Fruit fly (Drosophila melanogaster) whole organism, embryonic: Measurements from ENCODE around the gene Vha14-2.

Source experiments
- Abd-B ChIP-seq: fragments of 200-800 bp; sonication (Bioruptor generic); optimal IDR thresholded peaks from 2 replicates; lab custom pipeline; 2018; ENCODE audit warnings: missing biosample characterization, mild to moderate bottlenecking, missing genetic modification characterization, moderate library complexity
- CG10321 ChIP-seq: fragments of 200-800 bp; sonication (Bioruptor generic); IDR thresholded peaks from 2 replicates; pipeline ENCODE4 v1.3.6; 2022; ENCODE audit warnings: missing biosample characterization, missing genetic modification characterization
- CG11696 ChIP-seq: fragments of 200-800 bp; sonication (Bioruptor generic); IDR thresholded peaks from 2 replicates; pipeline ENCODE4 v1.3.6; 2022; ENCODE audit warnings: missing biosample characterization, missing genetic modification characterization
- CG12104 ChIP-seq: fragments of 200-800 bp; sonication (Bioruptor generic); optimal IDR thresholded peaks from 3 replicates; lab custom pipeline; 2016; ENCODE audit warnings: missing biosample characterization, missing genetic modification characterization
- CG12155 ChIP-seq: fragments of 200-800 bp; sonication (Bioruptor generic); optimal IDR thresholded peaks from 3 replicates; lab custom pipeline; 2016; ENCODE audit warnings: missing biosample characterization, missing genetic modification characterization
- CG12219 ChIP-seq: fragments of 200-800 bp; sonication (Bioruptor generic); optimal IDR thresholded peaks from 3 replicates; lab custom pipeline; 2018; ENCODE audit warnings: missing biosample characterization, mild to moderate bottlenecking, missing genetic modification characterization
- CG12391 ChIP-seq: fragments of 200-800 bp; sonication (Bioruptor generic); optimal IDR thresholded peaks from 3 replicates; lab custom pipeline; 2018; ENCODE audit warnings: missing biosample characterization, mild to moderate bottlenecking, missing genetic modification characterization, moderate library complexity
- CG12769 ChIP-seq: fragments of 200-800 bp; sonication (Bioruptor generic); optimal IDR thresholded peaks from 2 replicates; lab custom pipeline; 2019; ENCODE audit warnings: missing biosample characterization, mild to moderate bottlenecking, missing genetic modification characterization, moderate library complexity
- CG12942 ChIP-seq: fragments of 200-800 bp; sonication (Bioruptor generic); optimal IDR thresholded peaks from 3 replicates; lab custom pipeline; 2016; ENCODE audit warnings: missing biosample characterization, missing genetic modification characterization
- CG13424 ChIP-seq: fragments of 200-800 bp; sonication (Bioruptor generic); optimal IDR thresholded peaks from 2 replicates; lab custom pipeline; 2019; ENCODE audit warnings: missing biosample characterization, mild to moderate bottlenecking, missing genetic modification characterization, moderate library complexity
- CG13894 ChIP-seq: fragments of 200-800 bp; sonication (Bioruptor generic); optimal IDR thresholded peaks from 3 replicates; lab custom pipeline; 2018; ENCODE audit warnings: missing biosample characterization, mild to moderate bottlenecking, missing genetic modification characterization, moderate library complexity
- CG15073 ChIP-seq: fragments of 200-800 bp; sonication (Bioruptor generic); optimal IDR thresholded peaks from 2 replicates; lab custom pipeline; 2016; ENCODE audit warnings: missing biosample characterization, missing genetic modification characterization
- CG1529 ChIP-seq: fragments of 200-800 bp; sonication (Bioruptor generic); optimal IDR thresholded peaks from 3 replicates; lab custom pipeline; 2018; ENCODE audit warnings: missing biosample characterization, missing genetic modification characterization
- CG16779 ChIP-seq: fragments of 200-800 bp; sonication (Bioruptor generic); IDR thresholded peaks from 2 replicates; pipeline ENCODE4 v1.3.6; 2022; ENCODE audit warnings: missing biosample characterization, missing genetic modification characterization
- CG18262 ChIP-seq: fragments of 200-800 bp; optimal IDR thresholded peaks from 3 replicates; lab custom pipeline; 2019; ENCODE audit warnings: missing biosample characterization, mild to moderate bottlenecking, missing genetic modification characterization, moderate library complexity
- CG3163 ChIP-seq: fragments of 200-800 bp; sonication (Bioruptor generic); optimal IDR thresholded peaks from 3 replicates; lab custom pipeline; 2016; ENCODE audit warnings: missing biosample characterization, missing genetic modification characterization
- CG4282 ChIP-seq: fragments of 200-800 bp; sonication (Bioruptor generic); optimal IDR thresholded peaks from 2 replicates; lab custom pipeline; 2016; ENCODE audit warnings: missing biosample characterization, missing genetic modification characterization
- CG4328 ChIP-seq: fragments of 200-800 bp; sonication (Bioruptor generic); optimal IDR thresholded peaks from 3 replicates; lab custom pipeline; 2017; ENCODE audit warnings: missing biosample characterization, missing genetic modification reagents, missing genetic modification characterization
- CG6854 ChIP-seq: fragments of 200-800 bp; sonication (Bioruptor generic); optimal IDR thresholded peaks from 3 replicates; lab custom pipeline; 2017; ENCODE audit warnings: missing biosample characterization, mild to moderate bottlenecking, missing genetic modification characterization
- CG7745 ChIP-seq: fragments of 200-800 bp; sonication (Bioruptor generic); optimal IDR thresholded peaks from 2 replicates; lab custom pipeline; 2018; ENCODE audit warnings: missing biosample characterization, mild to moderate bottlenecking, missing genetic modification characterization, moderate library complexity
- CG7928 ChIP-seq: fragments of 200-800 bp; sonication (Bioruptor generic); optimal IDR thresholded peaks from 2 replicates; lab custom pipeline; 2017; ENCODE audit warnings: missing biosample characterization, mild to moderate bottlenecking, missing genetic modification characterization
- Chrac-16 ChIP-seq: fragments of 200-800 bp; sonication (Bioruptor generic); optimal IDR thresholded peaks from 3 replicates; lab custom pipeline; 2016; ENCODE audit warnings: missing biosample characterization, missing genetic modification characterization
- Gug ChIP-seq: fragments of 200-800 bp; sonication (Bioruptor generic); IDR thresholded peaks from 4 replicates; pipeline ENCODE4 v1.3.6; 2022; ENCODE audit warnings: missing biosample characterization, missing genetic modification characterization
- HmgD ChIP-seq: fragments of 200-800 bp; sonication (Bioruptor generic); optimal IDR thresholded peaks from 3 replicates; lab custom pipeline; 2016; ENCODE audit warnings: missing biosample characterization, missing genetic modification characterization
- Hmx ChIP-seq: fragments of 200-800 bp; sonication (Bioruptor generic); optimal IDR thresholded peaks from 2 replicates; lab custom pipeline; 2016; ENCODE audit warnings: missing biosample characterization, missing genetic modification characterization
- Hr3 ChIP-seq: fragments of 200-800 bp; sonication (Bioruptor generic); optimal IDR thresholded peaks from 3 replicates; lab custom pipeline; 2016; ENCODE audit warnings: missing biosample characterization, missing genetic modification characterization
- Hr51 ChIP-seq, 2 experiments: fragments of 200-800 bp; sonication (Bioruptor generic); optimal IDR thresholded peaks; 2 replicates in 1 of 2; 3 replicates in 1 of 2; lab custom pipeline; 2016 to 2018; ENCODE audit warnings: missing biosample characterization in 2 of 2, missing genetic modification characterization in 2 of 2, mild to moderate bottlenecking in 1 of 2, moderate library complexity in 1 of 2
- Hsf ChIP-seq: fragments of 200-800 bp; sonication (Bioruptor generic); optimal IDR thresholded peaks from 3 replicates; lab custom pipeline; 2016; ENCODE audit warnings: missing biosample characterization, missing genetic modification characterization
- Mad ChIP-seq: fragments of 200-800 bp; sonication (Bioruptor generic); optimal IDR thresholded peaks from 2 replicates; lab custom pipeline; 2016; ENCODE audit warnings: missing biosample characterization, missing genetic modification characterization
- NFAT ChIP-seq: fragments of 200-800 bp; sonication (Bioruptor generic); IDR thresholded peaks from 2 replicates; pipeline ENCODE4 v1.3.6; 2022; ENCODE audit warnings: missing biosample characterization, missing genetic modification characterization
- Scr ChIP-seq: fragments of 200-800 bp; sonication (Bioruptor generic); IDR thresholded peaks from 2 replicates; pipeline ENCODE4 v1.3.6; 2022; ENCODE audit warnings: missing biosample characterization, missing genetic modification characterization; ENCODE audit not compliant: partially characterized antibody
- Tbp ChIP-seq: fragments of >200 bp; optimal IDR thresholded peaks from 2 replicates; lab custom pipeline; 2018; ENCODE audit warnings: missing biosample characterization, missing genetic modification characterization
- Xbp1 ChIP-seq: fragments of 200-800 bp; sonication (Bioruptor generic); optimal IDR thresholded peaks from 3 replicates; lab custom pipeline; 2016; ENCODE audit warnings: missing biosample characterization, mild to moderate bottlenecking, missing genetic modification characterization
- br ChIP-seq: fragments of >200 bp; optimal IDR thresholded peaks from 2 replicates; lab custom pipeline; 2017
- chif ChIP-seq, 2 experiments: fragments of 200-800 bp; sonication (Bioruptor generic); optimal IDR thresholded peaks; 3 replicates each; lab custom pipeline; 2016; ENCODE audit warnings: missing biosample characterization in 2 of 2, missing genetic modification characterization in 2 of 2
- disco-r ChIP-seq: fragments of 200-800 bp; sonication (Bioruptor generic); optimal IDR thresholded peaks from 2 replicates; lab custom pipeline; 2016; ENCODE audit warnings: missing biosample characterization, missing genetic modification characterization
- esg ChIP-seq: fragments of 200-800 bp; sonication (Bioruptor generic); conservative IDR thresholded peaks from 2 replicates; pipeline ENCODE4 v1.3.6; 2022; ENCODE audit warnings: missing biosample characterization, missing genetic modification characterization
- ewg ChIP-seq: fragments of 200-800 bp; sonication (Bioruptor generic); optimal IDR thresholded peaks from 3 replicates; lab custom pipeline; 2017; ENCODE audit warnings: mild to moderate bottlenecking, missing biosample characterization, missing genetic modification reagents, missing genetic modification characterization
- fd102C ChIP-seq: fragments of 200-800 bp; sonication (Bioruptor generic); optimal IDR thresholded peaks from 2 replicates; lab custom pipeline; 2018; ENCODE audit warnings: missing biosample characterization, mild to moderate bottlenecking, missing genetic modification characterization, moderate library complexity
- fu2 ChIP-seq: fragments of 200-800 bp; sonication (Bioruptor generic); optimal IDR thresholded peaks from 2 replicates; lab custom pipeline; 2016; ENCODE audit warnings: missing biosample characterization, missing genetic modification characterization
- ham ChIP-seq: fragments of 200-800 bp; sonication (Bioruptor generic); IDR thresholded peaks from 2 replicates; pipeline ENCODE4 v1.3.6; 2022; ENCODE audit warnings: missing biosample characterization, missing genetic modification characterization
- ken ChIP-seq: fragments of 200-800 bp; sonication (Bioruptor generic); IDR thresholded peaks from 3 replicates; pipeline ENCODE4 v1.3.6; 2022; ENCODE audit warnings: missing biosample characterization, missing genetic modification characterization
- lilli ChIP-seq: fragments of 200-800 bp; sonication (Bioruptor generic); optimal IDR thresholded peaks from 3 replicates; lab custom pipeline; 2016; ENCODE audit warnings: missing biosample characterization, missing genetic modification characterization
- lola ChIP-seq, 3 experiments: fragments of >200 bp in 2 of 3; fragments of 200-800 bp in 1 of 3; sonication (Bioruptor generic) in 1 of 3; optimal IDR thresholded peaks; 2 replicates each; lab custom pipeline; 2017 to 2019; ENCODE audit warnings: missing biosample characterization in 3 of 3, missing genetic modification characterization in 3 of 3, mild to moderate bottlenecking in 1 of 3, moderate library complexity in 1 of 3
- nerfin-2 ChIP-seq: fragments of 200-800 bp; sonication (Bioruptor generic); IDR thresholded peaks from 2 replicates; pipeline ENCODE4 v1.3.6; 2022; ENCODE audit warnings: missing biosample characterization, missing genetic modification characterization; ENCODE audit not compliant: partially characterized antibody
- pros ChIP-seq: fragments of 200-800 bp; sonication (Bioruptor generic); optimal IDR thresholded peaks from 3 replicates; lab custom pipeline; 2019; ENCODE audit warnings: missing biosample characterization, mild to moderate bottlenecking, missing genetic modification characterization, moderate library complexity
- sc ChIP-seq, 3 experiments: fragments of >200 bp in 2 of 3; fragments of 200-800 bp in 1 of 3; sonication (Bioruptor generic) in 1 of 3; optimal IDR thresholded peaks; 2 replicates in 2 of 3; 3 replicates in 1 of 3; lab custom pipeline; 2017; ENCODE audit warnings: mild to moderate bottlenecking in 1 of 3, missing biosample characterization in 1 of 3, missing genetic modification characterization in 1 of 3, missing genetic modification reagents in 1 of 3
- schlank ChIP-seq: fragments of 200-800 bp; sonication (Bioruptor generic); optimal IDR thresholded peaks from 2 replicates; lab custom pipeline; 2018; ENCODE audit warnings: missing biosample characterization, mild to moderate bottlenecking, missing genetic modification characterization
- sug ChIP-seq: fragments of 200-800 bp; optimal IDR thresholded peaks from 2 replicates; lab custom pipeline; 2019; ENCODE audit warnings: missing biosample characterization, mild to moderate bottlenecking, missing genetic modification characterization, moderate library complexity
- z ChIP-seq: fragments of 200-800 bp; sonication (Bioruptor generic); IDR thresholded peaks from 3 replicates; pipeline ENCODE4 v1.3.6; 2022; ENCODE audit warnings: missing biosample characterization, missing genetic modification characterization

Gene Vha14-2

DNA sequence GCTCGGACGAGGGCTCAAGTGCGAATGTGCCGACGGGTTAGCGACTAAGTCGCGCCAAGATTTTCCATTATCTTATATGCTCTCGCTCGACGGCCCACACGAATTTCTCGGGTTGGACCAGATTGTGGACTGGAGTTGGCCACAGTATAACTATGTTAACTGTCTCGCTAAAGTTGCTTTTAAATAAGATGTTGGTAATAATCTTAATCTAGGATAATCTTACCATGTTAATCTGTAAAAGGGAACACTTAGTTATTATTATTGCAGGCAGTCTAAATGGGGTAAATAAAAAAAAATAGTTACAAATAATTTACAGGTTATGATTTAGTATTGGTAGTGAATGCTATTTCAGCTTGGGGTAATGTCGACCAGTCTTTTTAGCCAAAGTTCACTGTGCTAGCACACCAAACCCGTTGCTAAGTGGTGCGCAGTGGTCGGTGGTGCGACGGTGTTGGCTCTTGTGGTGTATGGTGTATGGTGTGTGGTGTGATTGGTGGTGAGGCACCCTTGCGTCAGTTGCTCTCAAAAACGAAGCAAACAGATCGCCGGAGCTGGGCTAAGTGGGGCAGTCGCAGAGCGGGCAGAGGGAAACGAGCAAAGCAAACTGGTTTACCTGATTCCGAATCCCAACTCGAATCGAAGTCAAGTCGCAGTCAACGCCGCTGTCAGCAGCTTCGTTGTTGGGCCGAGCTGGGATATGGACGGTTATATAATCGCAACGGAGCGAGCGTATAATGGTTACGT is 10.0 kb upstream of the Vha14-2 start, which contains the start of gene Obp83g (continued):
- TF ChIP-seq schlank, result no peak
- no peak for TF ChIP-seq CG15073
- peak; percentile 64 for TF ChIP-seq CG12769
- TF ChIP-seq lola (GFP tag; optimal IDR thresholded peaks at IDR 0.05; lab: Kevin White, UChicago), result no peak
- TF ChIP-seq CG16779 (GFP tag; lab: Robert Waterston, UW), result no peak
- peak; percentile 3 for TF ChIP-seq CG3163 (GFP tag; lab: Kevin White, UChicago)
- peak; percentile 36 for TF ChIP-seq lilli (GFP tag; lab: Kevin White, UChicago)
- peak; percentile 36 for TF ChIP-seq Hsf (GFP tag; lab: Kevin White, UChicago)
- TF ChIP-seq Chrac-16 (GFP tag; lab: Kevin White, UChicago), result no peak
- no peak for TF ChIP-seq ken (GFP tag; lab: Robert Waterston, UW)
- TF ChIP-seq z (GFP tag; lab: Robert Waterston, UW), result no peak
- TF ChIP-seq CG4328 (GFP tag; lab: Kevin White, UChicago), result peak; percentile 30
- peak; percentile 33 for TF ChIP-seq CG12391 (tag; lab: Kevin White, UChicago)
- no peak for TF ChIP-seq CG12219 (GFP tag; lab: Kevin White, UChicago)
- peak; percentile 29 for TF ChIP-seq CG12155 (GFP tag; lab: Kevin White, UChicago)
- TF ChIP-seq CG7928, result no peak
- TF ChIP-seq Mad (GFP tag; lab: Kevin White, UChicago), result no peak
- TF ChIP-seq CG6854 (GFP tag; lab: Kevin White, UChicago), result peak; percentile 19
- no peak for TF ChIP-seq Tbp (GFP tag; lab: Kevin White, UChicago)
- TF ChIP-seq fd102C (GFP tag; lab: Kevin White, UChicago), result no peak
- TF ChIP-seq disco-r (GFP tag; lab: Kevin White, UChicago), result no peak
- no peak for TF ChIP-seq Scr
- no peak for TF ChIP-seq CG10321
- TF ChIP-seq ewg (GFP tag; lab: Kevin White, UChicago), result peak; percentile 7
- TF ChIP-seq fu2 (GFP tag; lab: Kevin White, UChicago), result no peak
- peak; percentile 37 for TF ChIP-seq CG18262
- 0 out of 4 replicates have a peak, but pooled peaks have one; percentile 23 for TF ChIP-seq Gug (GFP tag; lab: Robert Waterston, UW)
- TF ChIP-seq chif (GFP tag; optimal IDR thresholded peaks at IDR 0.05; lab: Kevin White, UChicago), result no peak
- no peak for TF ChIP-seq NFAT (GFP tag; lab: Robert Waterston, UW)
- TF ChIP-seq esg, result no peak
- no peak for TF ChIP-seq sc (optimal IDR thresholded peaks at IDR 0.05; lab: Kevin White, UChicago)
- no peak for TF ChIP-seq sc (GFP tag; optimal IDR thresholded peaks at IDR 0.05; lab: Kevin White, UChicago)
- no peak for TF ChIP-seq ham
- TF ChIP-seq HmgD (GFP tag; lab: Kevin White, UChicago), result no peak
- peak; percentile 29 for TF ChIP-seq Xbp1
- TF ChIP-seq br (lab: Kevin White, UChicago), result no peak
- TF ChIP-seq pros (GFP tag; lab: Kevin White, UChicago), result no peak
- TF ChIP-seq CG7745, result no peak
- peak; percentile 60 for TF ChIP-seq CG13424 (tag; lab: Kevin White, UChicago)
- TF ChIP-seq Hmx (GFP tag; lab: Kevin White, UChicago), result no peak
- no peak for TF ChIP-seq CG11696 (GFP tag; lab: Robert Waterston, UW)
- TF ChIP-seq Abd-B (GFP tag; lab: Kevin White, UChicago), result peak; percentile 21
- TF ChIP-seq CG12942 (GFP tag; lab: Kevin White, UChicago), result no peak
- TF ChIP-seq Hr3 (GFP tag; lab: Kevin White, UChicago), result no peak
- no peak for TF ChIP-seq CG1529
- peak in 1 of 2 experiments; percentile 69 for TF ChIP-seq Hr51 (GFP tag; optimal IDR thresholded peaks at IDR 0.05; lab: Kevin White, UChicago)
- TF ChIP-seq nerfin-2 (GFP tag; lab: Robert Waterston, UW), result no peak
- TF ChIP-seq CG4282 (GFP tag; lab: Kevin White, UChicago), result no peak
- TF ChIP-seq CG12104 (GFP tag; lab: Kevin White, UChicago), result no peak
- TF ChIP-seq sug, result peak; percentile 55
- no peak for TF ChIP-seq CG13894
